Worm (Caenorhabditis elegans) whole organism, L3 larva: ENCODE data around the gene F36A4.5.

Experiments used
- aly-2 ChIP-seq: fragments of 150-350 bp; optimal IDR thresholded peaks from 2 replicates; lab custom pipeline; 2014; ENCODE audit warnings: missing biosample characterization, missing genetic modification characterization
- elt-1 ChIP-seq: fragments of 150-350 bp; optimal IDR thresholded peaks from 2 replicates; lab custom pipeline; 2014; ENCODE audit warnings: missing biosample characterization, missing genetic modification characterization
- elt-3 ChIP-seq, 3 experiments: fragments of 150-350 bp in 1 of 3; sonication (generic microtip) in 2 of 3; optimal IDR thresholded peaks; 2 replicates in 2 of 3; 4 replicates in 1 of 3; lab custom pipeline; 2014 to 2017; ENCODE audit warnings: missing biosample characterization in 3 of 3, missing genetic modification characterization in 3 of 3
- mdl-1 ChIP-seq: fragments of 150-350 bp; optimal IDR thresholded peaks from 2 replicates; lab custom pipeline; 2014; ENCODE audit warnings: missing biosample characterization, missing genetic modification characterization
- nfya-1 ChIP-seq: sonication (generic microtip); optimal IDR thresholded peaks from 2 replicates; lab custom pipeline; 2017; ENCODE audit warnings: missing genetic modification characterization, mild to moderate bottlenecking, missing compliant biosample characterization, antibody characterized with exemption, moderate library complexity; ENCODE audit not compliant: insufficient read depth
- nhr-11 ChIP-seq: fragments of 150-350 bp; optimal IDR thresholded peaks from 2 replicates; lab custom pipeline; 2014; ENCODE audit warnings: missing biosample characterization, missing genetic modification characterization
- nhr-237 ChIP-seq: fragments of 150-350 bp; optimal IDR thresholded peaks from 2 replicates; lab custom pipeline; 2014; ENCODE audit warnings: missing biosample characterization, missing genetic modification characterization
- nhr-25 ChIP-seq: sonication (generic microtip); optimal IDR thresholded peaks from 2 replicates; lab custom pipeline; 2017; ENCODE audit warnings: missing biosample characterization, missing genetic modification characterization
- pha-4 ChIP-seq: fragments of 150-350 bp; optimal IDR thresholded peaks from 2 replicates; lab custom pipeline; 2014; ENCODE audit warnings: missing biosample characterization, missing genetic modification reagents, missing genetic modification characterization
- skn-1 ChIP-seq: fragments of 150-350 bp; optimal IDR thresholded peaks from 2 replicates; lab custom pipeline; 2014; ENCODE audit warnings: missing biosample characterization, missing genetic modification characterization
- snpc-4 ChIP-seq: fragments of 150-350 bp; optimal IDR thresholded peaks from 2 replicates; lab custom pipeline; 2014; ENCODE audit warnings: missing biosample characterization, missing genetic modification characterization
- tbx-2 ChIP-seq: sonication (generic microtip); optimal IDR thresholded peaks from 2 replicates; lab custom pipeline; 2016; ENCODE audit warnings: mild to moderate bottlenecking, missing genetic modification characterization, missing compliant biosample characterization
- zag-1 ChIP-seq: fragments of 150-350 bp; optimal IDR thresholded peaks from 2 replicates; lab custom pipeline; 2014; ENCODE audit warnings: missing biosample characterization, missing genetic modification characterization

DNA sequence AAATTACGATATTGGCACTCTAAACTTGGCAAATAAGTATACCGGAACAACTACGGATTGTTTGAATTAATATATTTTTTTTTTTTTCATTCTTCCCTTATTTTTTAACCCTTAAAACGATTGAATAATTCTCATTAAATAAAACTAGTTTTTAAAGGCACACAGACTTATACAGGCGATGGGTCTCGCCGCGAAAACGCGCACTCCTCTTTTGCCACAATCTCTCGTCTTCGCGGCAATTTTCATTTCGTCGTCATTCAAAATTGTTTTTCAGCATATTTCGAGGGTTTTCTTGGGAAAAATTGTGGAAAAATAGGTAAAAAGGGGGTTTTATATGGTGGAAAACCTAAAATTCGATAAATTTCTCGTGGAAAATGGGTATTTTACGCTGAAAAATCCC, 18.0 kb upstream of the F36A4.5 start:
- TF ChIP-seq zag-1 (tag; lab: Kevin White, UChicago) (no peak), elt-3 (tag; optimal IDR thresholded peaks at IDR 0.05; lab: Kevin White, UChicago) (no peak), skn-1 (tag; lab: Kevin White, UChicago) (no peak), mdl-1 (tag; lab: Kevin White, UChicago) (no peak), nfya-1 (tag; lab: Kevin White, UChicago) (no peak), pha-4 (tag; lab: Kevin White, UChicago) (peak; percentile 71), nhr-237 (tag; lab: Kevin White, UChicago) (no peak), snpc-4 (tag; lab: Kevin White, UChicago) (no peak), nhr-11 (tag; lab: Kevin White, UChicago) (no peak), tbx-2 (no peak), elt-1 (tag; lab: Kevin White, UChicago) (no peak), aly-2 (tag; lab: Kevin White, UChicago) (no peak), nhr-25 (tag; lab: Kevin White, UChicago) (peak; percentile 62)
